Fruit fly (Drosophila melanogaster): ENCODE results near the gene CAH8.
A peak's percentile ranks its signal among the peaks of the same experiment; 100 is the strongest.

The CAH8 gene

DNA sequence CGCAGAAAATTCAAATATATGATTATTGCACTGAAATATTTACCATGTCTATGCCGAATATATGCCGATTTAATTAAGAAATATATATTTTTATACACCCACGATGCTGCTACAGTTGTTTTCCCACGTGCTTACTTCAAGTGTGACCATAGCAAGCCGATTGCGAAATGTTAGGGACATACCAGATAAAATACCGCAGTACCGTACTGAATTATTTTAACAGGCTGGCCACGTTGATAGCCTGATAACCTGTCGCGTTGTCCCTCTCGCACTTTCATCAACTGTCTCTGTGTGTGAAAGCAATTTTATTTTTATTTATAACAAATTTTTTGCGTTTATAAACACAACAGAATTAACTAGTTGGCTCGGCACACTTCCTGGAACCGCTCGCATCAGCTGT lies 31.4 kb upstream of the CAH8 start, which contains the start of the genes Nop56 and mats (continued):
- TF ChIP-seq chinmo (GFP tag; IDR thresholded peaks at IDR 0.05; ENCODE audit: partially characterized antibody) (0 out of 4 replicates have a peak, but pooled peaks have one; percentile 75), D (optimal IDR thresholded peaks at IDR 0.05) (no peak), D (GFP tag; optimal IDR thresholded peaks at IDR 0.05) (no peak), br (optimal IDR thresholded peaks at IDR 0.05) (no peak), ewg (GFP tag; optimal IDR thresholded peaks at IDR 0.05) (no peak), Pdp1 (GFP tag; optimal IDR thresholded peaks at IDR 0.05) (peak in 1 of 2 experiments; percentile 55), CG7987 (GFP tag; optimal IDR thresholded peaks at IDR 0.05) (peak; percentile 34), CG1024 (GFP tag; IDR thresholded peaks at IDR 0.05) (no peak), Max (GFP tag; optimal IDR thresholded peaks at IDR 0.05) (peak; percentile 98), sqz (GFP tag; optimal IDR thresholded peaks at IDR 0.05) (no peak), CG43689 (GFP tag; IDR thresholded peaks at IDR 0.05) (no peak), maf-S (GFP tag; optimal IDR thresholded peaks at IDR 0.05) (no peak), gcm (GFP tag; optimal IDR thresholded peaks at IDR 0.05) (peak; percentile 19), Hr39 (optimal IDR thresholded peaks at IDR 0.05) (no peak), nerfin-2 (GFP tag; IDR thresholded peaks at IDR 0.05; ENCODE audit: partially characterized antibody) (no peak), CG7839 (tag; optimal IDR thresholded peaks at IDR 0.05) (no peak), CG30431 (GFP tag; optimal IDR thresholded peaks at IDR 0.05) (no peak), CG9797 (GFP tag; optimal IDR thresholded peaks at IDR 0.05) (peak; percentile 97), sug (tag; optimal IDR thresholded peaks at IDR 0.05) (peak; percentile 33), Fer1 (GFP tag; optimal IDR thresholded peaks at IDR 0.05) (peak; percentile 24), BtbVII (GFP tag; optimal IDR thresholded peaks at IDR 0.05) (no peak), Sox100B (GFP tag; optimal IDR thresholded peaks at IDR 0.05) (no peak), Bgb (GFP tag; IDR thresholded peaks at IDR 0.05; ENCODE audit: partially characterized antibody) (peak; percentile 42; the same call in 1 of the 2 replicates), slbo (GFP tag; IDR thresholded peaks at IDR 0.05) (peak; percentile 54), CG11696 (GFP tag; IDR thresholded peaks at IDR 0.05) (no peak), pnt (GFP tag; optimal IDR thresholded peaks at IDR 0.05) (no peak), CG7372 (GFP tag; IDR thresholded peaks at IDR 0.05) (no peak), tll (GFP tag; optimal IDR thresholded peaks at IDR 0.05) (no peak), Mad (GFP tag; optimal IDR thresholded peaks at IDR 0.05) (peak; percentile 22), Oaz (GFP tag; IDR thresholded peaks at IDR 0.05) (no peak), CG13624 (GFP tag; optimal IDR thresholded peaks at IDR 0.05) (peak; percentile 15), exex (tag; optimal IDR thresholded peaks at IDR 0.05) (peak; percentile 41), Dref (GFP tag; IDR thresholded peaks at IDR 0.05) (peak; percentile 37), NFAT (GFP tag; IDR thresholded peaks at IDR 0.05) (peak; percentile 13; the same call in 1 of the 2 replicates), CG9932 (GFP tag; IDR thresholded peaks at IDR 0.05) (no peak), fd102C (GFP tag; optimal IDR thresholded peaks at IDR 0.05) (no peak), CG4617 (GFP tag; optimal IDR thresholded peaks at IDR 0.05; ENCODE audit: borderline replicate concordance) (peak; percentile 94), al (GFP tag; IDR thresholded peaks at IDR 0.05) (no peak), cwo (GFP tag; optimal IDR thresholded peaks at IDR 0.05) (peak; percentile 63), CG18011 (GFP tag; optimal IDR thresholded peaks at IDR 0.05) (no peak), CTCF (GFP tag; optimal IDR thresholded peaks at IDR 0.05) (peak; percentile 13), CG18476 (GFP tag; optimal IDR thresholded peaks at IDR 0.05) (no peak), CG31388 (GFP tag; optimal IDR thresholded peaks at IDR 0.05) (no peak), CG30020 (tag; optimal IDR thresholded peaks at IDR 0.05) (peak; percentile 48), Aef1 (GFP tag; IDR thresholded peaks at IDR 0.05) (no peak), zen2 (GFP tag; IDR thresholded peaks at IDR 0.05; ENCODE audit: partially characterized antibody) (no peak), Sry-δ (GFP tag; optimal IDR thresholded peaks at IDR 0.05) (peak; percentile 30), CG10321 (GFP tag; IDR thresholded peaks at IDR 0.05) (peak; percentile 94), gsb-n (tag; optimal IDR thresholded peaks at IDR 0.05) (no peak), CG13287 (GFP tag; IDR thresholded peaks at IDR 0.05; ENCODE audit: partially characterized antibody) (peak; percentile 57; the same call in 1 of the 2 replicates), CG17912 (GFP tag; optimal IDR thresholded peaks at IDR 0.05) (peak; percentile 44), CG11560 (tag; IDR thresholded peaks at IDR 0.05) (no peak)

Measured in whole organism, embryonic.